Fruit fly (Drosophila melanogaster): Measurements from ENCODE around the gene Gyc32E.

Gene Gyc32E

dm6 chr2L:11148969-11149368 is at the start of gene Gyc32E:
Gene Gyc32E (minus strand): TSS chr2L:11149101.
- TF ChIP-seq EcR (GFP tag; optimal IDR thresholded peaks at IDR 0.05) (no peak), CG8478 (optimal IDR thresholded peaks at IDR 0.05) (no peak), usp (GFP tag; optimal IDR thresholded peaks at IDR 0.05) (no peak), psq (optimal IDR thresholded peaks at IDR 0.05) (no peak)

DNA sequence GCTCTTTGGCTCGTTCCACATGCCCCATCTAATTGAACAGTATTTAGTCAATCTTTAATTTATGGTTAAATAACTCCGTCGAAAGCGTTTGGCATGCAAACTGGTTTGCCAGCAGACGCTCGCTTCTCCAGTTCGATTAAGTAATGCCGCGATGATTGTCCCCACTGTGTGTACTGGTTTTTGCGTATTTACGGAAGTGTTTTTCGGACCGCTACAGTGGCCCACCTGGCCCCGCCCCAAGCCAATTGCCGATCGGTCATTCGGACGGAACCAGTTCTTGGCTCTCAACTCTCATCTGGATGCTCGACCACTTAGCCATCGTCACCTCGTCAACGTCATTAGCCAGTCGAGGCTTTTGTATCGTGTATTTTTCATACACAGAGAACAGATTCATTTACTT is 47.9 kb upstream of the Gyc32E start:
- TF ChIP-seq CG8478 (optimal IDR thresholded peaks at IDR 0.05): no peak

DNA sequence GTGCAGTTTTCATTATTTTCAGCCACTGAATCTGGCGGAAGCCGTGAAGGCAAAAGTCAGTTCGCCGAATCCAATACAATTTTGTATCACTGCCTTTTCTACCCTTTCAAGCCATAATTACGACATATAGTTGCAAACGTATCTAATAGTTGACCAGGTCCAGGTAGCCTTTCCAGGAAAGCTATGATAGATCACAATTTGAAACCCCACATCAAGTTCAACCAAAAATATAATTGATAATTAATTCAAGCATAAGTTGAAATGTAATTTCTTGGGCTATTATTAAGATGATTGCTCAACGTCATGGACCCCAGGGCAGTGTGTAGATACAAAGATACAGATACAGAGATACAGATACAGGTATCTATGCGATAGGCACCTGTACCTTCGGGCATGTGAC is 47.3 kb upstream of the Gyc32E start:
- TF ChIP-seq EcR (GFP tag; optimal IDR thresholded peaks at IDR 0.05) (no peak), psq (optimal IDR thresholded peaks at IDR 0.05) (no peak)

- TF ChIP-seq pan (optimal IDR thresholded peaks at IDR 0.05) (no peak), Dll (optimal IDR thresholded peaks at IDR 0.05) (no peak), CG8478 (optimal IDR thresholded peaks at IDR 0.05) (no peak), EcR (GFP tag; optimal IDR thresholded peaks at IDR 0.05) (no peak), psq (optimal IDR thresholded peaks at IDR 0.05) (no peak), usp (GFP tag; optimal IDR thresholded peaks at IDR 0.05) (no peak)
These were observed 43.8 kb upstream of the Gyc32E start for dm6 chr2L:11192691-11193090.

- no peak for TF ChIP-seq pan (optimal IDR thresholded peaks at IDR 0.05)
- no peak for TF ChIP-seq usp (GFP tag; optimal IDR thresholded peaks at IDR 0.05)
- TF ChIP-seq CG8478 (optimal IDR thresholded peaks at IDR 0.05): no peak
- no peak for TF ChIP-seq Dll (optimal IDR thresholded peaks at IDR 0.05)
These were observed 41.3 kb upstream of the Gyc32E start for dm6 chr2L:11190165-11190564.

DNA sequence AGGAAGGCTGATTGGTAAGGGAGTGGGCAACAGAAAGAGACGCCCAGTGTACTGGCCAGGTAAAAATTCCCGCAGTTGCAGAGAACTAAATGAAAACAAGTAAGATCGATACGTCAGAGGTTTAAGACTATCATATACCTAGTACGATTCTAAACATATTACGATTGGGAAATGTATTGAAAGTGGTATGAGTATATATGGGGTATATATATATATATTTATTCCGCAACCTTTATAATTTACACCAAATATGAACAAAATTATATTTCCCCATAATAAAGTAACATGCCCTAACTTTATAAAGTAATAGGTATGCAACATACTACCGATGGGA is 40.2 kb upstream of the Gyc32E start:
- peak; percentile 71 for TF ChIP-seq pan (optimal IDR thresholded peaks at IDR 0.05)
- TF ChIP-seq CG8478 (optimal IDR thresholded peaks at IDR 0.05): no peak

dm6 chr2L:11188395-11189115 is 39.7 kb upstream of the Gyc32E start:
- TF ChIP-seq CG8478 (optimal IDR thresholded peaks at IDR 0.05) (no peak), psq (optimal IDR thresholded peaks at IDR 0.05) (no peak), Dll (optimal IDR thresholded peaks at IDR 0.05) (no peak), EcR (GFP tag; optimal IDR thresholded peaks at IDR 0.05) (no peak), usp (GFP tag; optimal IDR thresholded peaks at IDR 0.05) (no peak), pan (optimal IDR thresholded peaks at IDR 0.05) (no peak)

dm6 chr2L:11184144-11184543 is 35.2 kb upstream of the Gyc32E start:
- TF ChIP-seq EcR (GFP tag; optimal IDR thresholded peaks at IDR 0.05) (no peak), pan (optimal IDR thresholded peaks at IDR 0.05) (no peak), psq (optimal IDR thresholded peaks at IDR 0.05) (no peak), usp (GFP tag; optimal IDR thresholded peaks at IDR 0.05) (no peak), Dll (optimal IDR thresholded peaks at IDR 0.05) (no peak), CG8478 (optimal IDR thresholded peaks at IDR 0.05) (no peak)

DNA sequence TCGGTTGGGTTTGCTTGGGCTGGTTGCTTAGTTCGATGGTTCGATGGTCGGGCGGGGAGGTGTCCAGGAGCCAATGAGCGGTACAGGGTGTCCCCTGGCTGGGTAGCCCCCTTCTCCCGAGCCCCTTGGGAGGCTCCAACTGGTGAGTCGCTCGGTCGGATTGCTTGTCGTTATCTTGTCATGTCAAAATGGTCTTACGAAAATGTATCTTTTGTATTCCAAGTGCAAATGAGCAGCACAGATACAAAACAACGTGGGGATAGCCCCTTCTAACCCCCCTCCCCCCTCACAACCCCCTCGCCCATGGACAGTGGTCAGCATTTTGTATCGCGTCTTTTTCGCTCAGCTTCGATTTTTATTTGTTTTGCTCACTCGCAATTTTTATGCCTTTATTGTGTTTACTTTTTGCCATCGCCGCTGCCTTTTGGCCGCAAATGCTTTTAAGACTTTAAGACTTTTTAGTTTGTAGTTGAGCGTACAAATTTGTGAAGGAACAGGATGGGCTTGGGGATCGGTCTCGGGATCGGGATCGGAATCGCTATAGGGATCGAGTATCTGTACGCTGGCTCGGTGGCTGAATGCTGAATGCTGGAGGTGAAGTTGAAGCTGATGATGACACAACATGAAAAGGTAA is 33.8 kb upstream of the Gyc32E start:
- no peak for TF ChIP-seq usp (GFP tag; optimal IDR thresholded peaks at IDR 0.05)
- TF ChIP-seq CG8478 (optimal IDR thresholded peaks at IDR 0.05): no peak

dm6 chr2L:11182148-11182593 is 33.3 kb upstream of the Gyc32E start:
- no peak for TF ChIP-seq Dll (optimal IDR thresholded peaks at IDR 0.05)
- TF ChIP-seq usp (GFP tag; optimal IDR thresholded peaks at IDR 0.05): no peak
- no peak for TF ChIP-seq pan (optimal IDR thresholded peaks at IDR 0.05)
- no peak for TF ChIP-seq psq (optimal IDR thresholded peaks at IDR 0.05)
- no peak for TF ChIP-seq EcR (GFP tag; optimal IDR thresholded peaks at IDR 0.05)
- TF ChIP-seq CG8478 (optimal IDR thresholded peaks at IDR 0.05): no peak

DNA sequence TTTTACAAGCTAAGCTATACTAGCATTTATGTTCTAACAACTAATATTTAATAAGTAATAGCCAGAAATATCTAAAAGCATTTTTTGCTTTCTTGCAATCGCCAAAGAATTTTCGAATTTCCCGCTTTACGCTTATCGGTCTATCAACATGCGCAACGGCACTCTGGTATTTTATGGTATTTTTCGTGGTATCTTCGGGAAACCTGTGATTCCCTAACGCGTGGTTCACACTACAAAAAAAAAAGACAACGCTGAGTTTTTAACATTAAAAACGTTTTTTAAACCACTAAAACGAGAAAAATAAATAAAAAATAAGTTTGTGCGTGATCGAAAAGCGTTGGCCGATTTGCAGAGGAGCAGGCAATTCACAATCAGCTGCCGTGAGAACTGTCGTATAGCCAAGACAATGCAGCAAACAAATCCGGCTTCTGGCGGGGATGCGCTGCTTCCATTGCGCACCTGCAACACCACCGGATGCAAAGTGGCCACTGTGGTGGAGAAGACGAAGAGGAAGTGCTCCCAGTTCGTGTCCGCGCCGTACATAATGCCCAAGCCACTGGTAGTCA is 30.0 kb upstream of the Gyc32E start, which contains the start of gene Boh2:
Gene Boh2, plus strand, starts transcription at position 207 of the 566 bp plus-strand sequence.
- TF ChIP-seq usp (GFP tag; optimal IDR thresholded peaks at IDR 0.05) (no peak), CG8478 (optimal IDR thresholded peaks at IDR 0.05) (no peak), psq (optimal IDR thresholded peaks at IDR 0.05) (no peak), EcR (GFP tag; optimal IDR thresholded peaks at IDR 0.05) (no peak), Dll (optimal IDR thresholded peaks at IDR 0.05) (no peak), pan (optimal IDR thresholded peaks at IDR 0.05) (no peak)

DNA sequence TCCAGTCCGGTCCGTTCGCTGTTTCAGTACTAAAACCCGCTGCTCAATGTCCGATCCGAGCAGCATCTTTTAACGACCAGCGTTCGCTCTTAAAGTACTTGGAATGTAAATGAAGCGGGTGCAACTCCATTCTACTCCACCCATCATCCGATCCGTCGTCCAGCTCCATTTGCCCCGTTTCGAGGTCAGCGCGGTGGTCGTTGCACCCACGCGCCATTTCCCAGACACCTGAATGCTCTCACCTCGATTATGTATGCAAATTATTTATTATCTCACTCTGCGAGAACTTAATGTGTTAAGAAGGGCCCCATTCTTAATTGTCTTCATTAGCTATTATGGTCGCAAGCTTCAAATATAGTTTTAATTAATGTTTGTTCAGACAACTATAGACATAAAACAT is 29.4 kb upstream of the Gyc32E start:
- TF ChIP-seq psq (optimal IDR thresholded peaks at IDR 0.05) (no peak), Dll (optimal IDR thresholded peaks at IDR 0.05) (no peak), pan (optimal IDR thresholded peaks at IDR 0.05) (no peak), usp (GFP tag; optimal IDR thresholded peaks at IDR 0.05) (no peak), CG8478 (optimal IDR thresholded peaks at IDR 0.05) (no peak), EcR (GFP tag; optimal IDR thresholded peaks at IDR 0.05) (no peak)
